Worm (Caenorhabditis elegans) whole organism, L3 larva: ENCODE results near the gene F59E12.17.

Experiments
- ceh-16 ChIP-seq: sonication (generic microtip); optimal IDR thresholded peaks from 2 replicates; lab custom pipeline; 2017; ENCODE audit warnings: missing biosample characterization, missing genetic modification characterization
- fkh-10 ChIP-seq: sonication (generic microtip); optimal IDR thresholded peaks from 2 replicates; lab custom pipeline; 2017; ENCODE audit warnings: missing biosample characterization, missing genetic modification reagents, missing genetic modification characterization
- fos-1 ChIP-seq: fragments of 150-350 bp; optimal IDR thresholded peaks from 2 replicates; lab custom pipeline; 2014; ENCODE audit warnings: missing biosample characterization, missing genetic modification characterization

DNA sequence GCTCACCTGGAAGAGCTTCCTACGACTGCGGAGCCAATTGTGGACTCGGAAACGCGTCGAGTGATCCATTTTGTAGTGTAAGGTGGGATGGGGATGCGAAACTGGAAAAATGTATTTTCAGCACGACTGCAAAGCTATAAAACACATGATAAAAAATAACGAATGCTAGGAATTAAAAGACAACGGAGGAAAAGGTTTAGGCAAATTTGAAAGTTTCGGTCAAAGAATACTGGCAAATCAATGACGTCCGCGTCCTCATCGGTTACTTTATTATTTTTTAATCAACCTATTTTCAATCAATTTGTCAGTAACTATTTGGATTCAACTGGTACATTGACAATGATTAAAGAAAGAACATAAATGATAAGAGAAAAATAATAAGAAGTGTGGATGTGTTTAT lies 41.5 kb downstream of the F59E12.17 start, which contains the start of gene C17G10.7:
- no peak for TF ChIP-seq ceh-16 (tag; lab: Kevin White, UChicago)
- TF ChIP-seq fos-1 (tag; lab: Kevin White, UChicago), result no peak
- no peak for TF ChIP-seq fkh-10 (GFP tag; lab: Kevin White, UChicago)
